Worm (Caenorhabditis elegans) whole organism, mixed stage, embryonic: ENCODE data around the gene M60.4.

Source experiments
- M03D4.4 ChIP-seq: sonication (generic microtip); optimal IDR thresholded peaks from 2 replicates; lab custom pipeline; 2017; ENCODE audit warnings: mild to moderate bottlenecking, missing genetic modification characterization, missing compliant biosample characterization
- bed-3 ChIP-seq: fragments of 200-800 bp; sonication (Bioruptor generic); optimal IDR thresholded peaks from 3 replicates; lab custom pipeline; 2018; ENCODE audit warnings: mild to moderate bottlenecking, missing genetic modification characterization, moderate library complexity, missing compliant biosample characterization
- blmp-1 ChIP-seq: fragments of 150-350 bp; optimal IDR thresholded peaks from 2 replicates; lab custom pipeline; 2014; ENCODE audit warnings: missing biosample characterization, missing genetic modification characterization
- ceh-39 ChIP-seq: fragments of 150-350 bp; optimal IDR thresholded peaks from 2 replicates; lab custom pipeline; 2014; ENCODE audit warnings: missing biosample characterization, missing genetic modification characterization
- ceh-43 ChIP-seq: fragments of 200-800 bp; sonication (Bioruptor generic); optimal IDR thresholded peaks from 2 replicates; lab custom pipeline; 2018; ENCODE audit warnings: mild to moderate bottlenecking, missing genetic modification characterization, moderate library complexity, missing compliant biosample characterization
- ceh-83 ChIP-seq: fragments of 200-800 bp; sonication (Bioruptor generic); optimal IDR thresholded peaks from 2 replicates; lab custom pipeline; 2018; ENCODE audit warnings: mild to moderate bottlenecking, missing genetic modification characterization, missing compliant biosample characterization
- ces-1 ChIP-seq: fragments of 150-350 bp; optimal IDR thresholded peaks from 2 replicates; lab custom pipeline; 2014; ENCODE audit warnings: missing biosample characterization, missing genetic modification reagents, missing genetic modification characterization
- drap-1 ChIP-seq: fragments of 200-800 bp; sonication (Bioruptor generic); optimal IDR thresholded peaks from 3 replicates; lab custom pipeline; 2018; ENCODE audit warnings: mild to moderate bottlenecking, missing genetic modification characterization, missing compliant biosample characterization
- elt-1 ChIP-seq: sonication (generic microtip); optimal IDR thresholded peaks from 2 replicates; lab custom pipeline; 2017; ENCODE audit warnings: missing genetic modification characterization, mild to moderate bottlenecking, missing compliant biosample characterization, antibody characterized with exemption, moderate library complexity, borderline replicate concordance; ENCODE audit not compliant: insufficient read depth
- elt-3 ChIP-seq: fragments of 150-350 bp; optimal IDR thresholded peaks from 2 replicates; lab custom pipeline; 2014; ENCODE audit warnings: missing biosample characterization, missing genetic modification characterization
- flh-1 ChIP-seq: fragments of 200-800 bp; sonication (Bioruptor generic); optimal IDR thresholded peaks from 2 replicates; lab custom pipeline; 2018; ENCODE audit warnings: mild to moderate bottlenecking, missing genetic modification characterization, moderate library complexity, missing compliant biosample characterization
- ham-2 ChIP-seq: fragments of 200-800 bp; sonication (Bioruptor generic); optimal IDR thresholded peaks from 2 replicates; lab custom pipeline; 2018; ENCODE audit warnings: mild to moderate bottlenecking, missing genetic modification characterization, missing compliant biosample characterization
- lin-13 ChIP-seq: fragments of 150-350 bp; optimal IDR thresholded peaks from 2 replicates; lab custom pipeline; 2014; ENCODE audit warnings: missing biosample characterization, missing genetic modification characterization
- lin-32 ChIP-seq: fragments of 200-800 bp; sonication (Bioruptor generic); optimal IDR thresholded peaks from 2 replicates; lab custom pipeline; 2018; ENCODE audit warnings: mild to moderate bottlenecking, missing genetic modification characterization, missing compliant biosample characterization
- lsy-2 ChIP-seq: fragments of 150-350 bp; optimal IDR thresholded peaks from 2 replicates; lab custom pipeline; 2014; ENCODE audit warnings: missing biosample characterization, missing genetic modification characterization
- mab-5 ChIP-seq: fragments of 150-350 bp; optimal IDR thresholded peaks from 2 replicates; lab custom pipeline; 2014; ENCODE audit warnings: missing biosample characterization, missing genetic modification characterization
- mep-1 ChIP-seq: fragments of 150-350 bp; optimal IDR thresholded peaks from 2 replicates; lab custom pipeline; 2017; ENCODE audit warnings: missing biosample characterization, missing genetic modification reagents, missing genetic modification characterization, inconsistent platforms
- mls-2 ChIP-seq: sonication (generic microtip); optimal IDR thresholded peaks from 2 replicates; lab custom pipeline; 2016; ENCODE audit warnings: mild to moderate bottlenecking, missing genetic modification characterization, moderate library complexity, missing compliant biosample characterization
- nhr-12 ChIP-seq: fragments of 150-350 bp; optimal IDR thresholded peaks from 2 replicates; lab custom pipeline; 2014; ENCODE audit warnings: missing biosample characterization, missing genetic modification characterization
- nhr-237 ChIP-seq: fragments of 150-350 bp; optimal IDR thresholded peaks from 2 replicates; lab custom pipeline; 2014; ENCODE audit warnings: missing biosample characterization, missing genetic modification characterization
- nhr-28 ChIP-seq: fragments of 150-350 bp; optimal IDR thresholded peaks from 2 replicates; lab custom pipeline; 2014; ENCODE audit warnings: missing biosample characterization, missing genetic modification characterization
- nhr-76 ChIP-seq: sonication (generic microtip); optimal IDR thresholded peaks from 2 replicates; lab custom pipeline; 2017; ENCODE audit warnings: missing biosample characterization, missing genetic modification characterization
- pha-4 ChIP-seq: fragments of 150-350 bp; optimal IDR thresholded peaks from 2 replicates; lab custom pipeline; 2018; ENCODE audit warnings: missing biosample characterization, missing genetic modification reagents, missing genetic modification characterization
- sem-2 ChIP-seq: fragments of 200-800 bp; sonication (Bioruptor generic); optimal IDR thresholded peaks from 2 replicates; lab custom pipeline; 2018; ENCODE audit warnings: mild to moderate bottlenecking, missing genetic modification characterization, missing compliant biosample characterization
- snpc-4 ChIP-seq: fragments of 150-350 bp; optimal IDR thresholded peaks from 2 replicates; lab custom pipeline; 2014; ENCODE audit warnings: missing biosample characterization, missing genetic modification characterization
- sptf-1 ChIP-seq: sonication (generic microtip); optimal IDR thresholded peaks from 2 replicates; lab custom pipeline; 2017; ENCODE audit warnings: mild to moderate bottlenecking, missing genetic modification characterization, moderate library complexity, missing compliant biosample characterization
- tbx-8 ChIP-seq: fragments of 200-800 bp; sonication (Bioruptor generic); optimal IDR thresholded peaks from 2 replicates; lab custom pipeline; 2018; ENCODE audit warnings: mild to moderate bottlenecking, missing genetic modification characterization, moderate library complexity, missing compliant biosample characterization
- unc-120 ChIP-seq: sonication (generic microtip); optimal IDR thresholded peaks from 2 replicates; lab custom pipeline; 2017; ENCODE audit warnings: missing genetic modification characterization, missing compliant biosample characterization; ENCODE audit not compliant: poor library complexity, severe bottlenecking
- unc-39 ChIP-seq: fragments of 150-350 bp; optimal IDR thresholded peaks from 2 replicates; lab custom pipeline; 2014; ENCODE audit warnings: missing biosample characterization, missing genetic modification characterization
- unc-62 ChIP-seq: fragments of 150-350 bp; optimal IDR thresholded peaks from 2 replicates; lab custom pipeline; 2014; ENCODE audit warnings: missing biosample characterization, missing genetic modification reagents, missing genetic modification characterization
- ztf-11 ChIP-seq: fragments of 150-350 bp; optimal IDR thresholded peaks from 2 replicates; lab custom pipeline; 2014; ENCODE audit warnings: missing biosample characterization, missing genetic modification characterization

M60.4 gene

DNA sequence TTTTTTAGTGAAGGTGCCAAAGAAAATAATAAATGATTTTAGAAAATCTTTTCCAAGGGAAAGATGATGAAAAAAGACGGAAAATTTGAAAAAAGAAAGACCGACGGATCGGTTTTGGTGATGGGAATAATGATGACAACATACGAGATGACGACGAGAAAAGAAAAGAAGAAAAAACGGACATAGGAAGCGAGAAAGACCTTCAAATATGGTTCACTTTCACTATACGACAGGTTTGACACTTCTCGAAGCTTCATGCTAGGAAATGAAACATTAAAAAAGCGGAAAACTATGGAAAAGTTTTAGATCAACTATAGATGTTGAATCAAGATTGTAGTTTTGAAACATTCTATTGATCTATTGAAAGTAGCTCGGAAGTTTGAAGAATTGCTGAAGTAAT lies 35.9 kb downstream of the M60.4 start:
- TF ChIP-seq unc-39 (tag; lab: Kevin White, UChicago) (no peak), M03D4.4 (no peak), unc-62 (GFP tag; lab: Kevin White, UChicago) (no peak), sptf-1 (tag; lab: Kevin White, UChicago) (no peak), sem-2 (GFP tag; lab: Kevin White, UChicago) (no peak), lin-32 (GFP tag; lab: Kevin White, UChicago) (no peak), lin-13 (tag; lab: Kevin White, UChicago) (no peak), ztf-11 (no peak), pha-4 (tag; lab: Kevin White, UChicago) (no peak), nhr-237 (no peak), ces-1 (no peak), ceh-39 (no peak), unc-120 (tag; lab: Kevin White, UChicago) (no peak), drap-1 (no peak), blmp-1 (tag; lab: Kevin White, UChicago) (no peak), nhr-76 (tag; lab: Kevin White, UChicago) (no peak), ceh-83 (GFP tag; lab: Kevin White, UChicago) (no peak), mab-5 (tag; lab: Kevin White, UChicago) (no peak), tbx-8 (no peak), elt-1 (tag; lab: Kevin White, UChicago) (no peak)

DNA sequence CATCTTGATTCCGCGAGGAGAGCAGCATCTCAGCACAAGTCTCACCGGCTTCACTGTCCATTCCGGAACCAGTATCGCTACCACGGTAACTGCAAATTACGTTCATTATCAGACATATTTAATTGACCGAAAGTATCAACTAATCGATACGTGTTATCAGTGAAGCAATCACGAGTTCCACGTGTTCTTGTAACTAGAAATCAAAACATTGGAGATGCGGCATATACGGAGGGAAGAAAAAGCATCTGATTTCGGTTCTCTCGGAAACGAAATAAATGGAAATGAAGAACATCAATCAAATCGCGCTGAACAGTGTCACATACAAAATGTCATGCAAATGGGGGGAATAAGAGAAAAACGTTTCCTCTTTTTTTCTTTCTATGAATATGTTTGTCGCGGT lies 42.9 kb downstream of the M60.4 start:
- TF ChIP-seq drap-1 (no peak), nhr-237 (no peak), nhr-12 (tag; lab: Kevin White, UChicago) (no peak)

ce11 chrX:8185037-8185436 lies 51.1 kb downstream of the M60.4 start, which contains the start of gene C17H11.5:
TSS of gene C17H11.5 (minus strand) at chrX:8185137.
- TF ChIP-seq sem-2 (GFP tag; lab: Kevin White, UChicago) (no peak), elt-3 (tag; lab: Kevin White, UChicago) (no peak), bed-3 (no peak), ztf-11 (no peak), ham-2 (GFP tag; lab: Kevin White, UChicago) (no peak), sptf-1 (tag; lab: Kevin White, UChicago) (no peak), lin-13 (tag; lab: Kevin White, UChicago) (no peak), ceh-43 (GFP tag; lab: Kevin White, UChicago) (no peak), unc-39 (tag; lab: Kevin White, UChicago) (no peak), M03D4.4 (no peak), nhr-12 (tag; lab: Kevin White, UChicago) (no peak), ces-1 (no peak), lsy-2 (tag; lab: Kevin White, UChicago) (no peak), mls-2 (no peak), flh-1 (no peak), tbx-8 (no peak), nhr-28 (tag; lab: Kevin White, UChicago) (no peak), mep-1 (no peak), unc-62 (GFP tag; lab: Kevin White, UChicago) (no peak), snpc-4 (no peak)
